Worm (Caenorhabditis elegans) whole organism, late embryonic: ENCODE results near the gene Y59A8B.8.

Source experiments
- ceh-6 ChIP-seq: fragments of 200-800 bp; sonication (Bioruptor generic); optimal IDR thresholded peaks from 2 replicates; lab custom pipeline; 2018; ENCODE audit warnings: mild to moderate bottlenecking, missing genetic modification characterization, missing compliant biosample characterization
- dve-1 ChIP-seq: sonication (generic microtip); optimal IDR thresholded peaks from 2 replicates; lab custom pipeline; 2017; ENCODE audit warnings: antibody characterized with exemption, mild to moderate bottlenecking, missing genetic modification characterization, missing compliant biosample characterization
- gmeb-2 ChIP-seq: sonication (generic microtip); optimal IDR thresholded peaks from 2 replicates; lab custom pipeline; 2016; ENCODE audit warnings: missing genetic modification characterization, inconsistent platforms, missing compliant biosample characterization
- hlh-30 ChIP-seq: sonication (generic microtip); optimal IDR thresholded peaks from 2 replicates; lab custom pipeline; 2017; ENCODE audit warnings: antibody characterized with exemption, missing genetic modification characterization, missing compliant biosample characterization; ENCODE audit not compliant: insufficient read depth
- hlh-8 ChIP-seq: sonication (generic microtip); optimal IDR thresholded peaks from 2 replicates; lab custom pipeline; 2016; ENCODE audit warnings: missing genotype, missing genetic modification characterization, missing compliant biosample characterization
- lim-6 ChIP-seq: sonication (generic microtip); optimal IDR thresholded peaks from 2 replicates; lab custom pipeline; 2016; ENCODE audit warnings: missing genetic modification characterization, missing compliant biosample characterization
- nhr-11 ChIP-seq: fragments of 150-350 bp; optimal IDR thresholded peaks from 2 replicates; lab custom pipeline; 2014; ENCODE audit warnings: missing biosample characterization, missing genetic modification characterization
- pha-4 ChIP-seq: fragments of 150-350 bp; optimal IDR thresholded peaks from 2 replicates; lab custom pipeline; 2018; ENCODE audit warnings: missing biosample characterization, missing genetic modification reagents, missing genetic modification characterization
- pros-1 ChIP-seq: fragments of 150-350 bp; optimal IDR thresholded peaks from 2 replicates; lab custom pipeline; 2014; ENCODE audit warnings: missing biosample characterization, missing genetic modification reagents, missing genetic modification characterization

DNA sequence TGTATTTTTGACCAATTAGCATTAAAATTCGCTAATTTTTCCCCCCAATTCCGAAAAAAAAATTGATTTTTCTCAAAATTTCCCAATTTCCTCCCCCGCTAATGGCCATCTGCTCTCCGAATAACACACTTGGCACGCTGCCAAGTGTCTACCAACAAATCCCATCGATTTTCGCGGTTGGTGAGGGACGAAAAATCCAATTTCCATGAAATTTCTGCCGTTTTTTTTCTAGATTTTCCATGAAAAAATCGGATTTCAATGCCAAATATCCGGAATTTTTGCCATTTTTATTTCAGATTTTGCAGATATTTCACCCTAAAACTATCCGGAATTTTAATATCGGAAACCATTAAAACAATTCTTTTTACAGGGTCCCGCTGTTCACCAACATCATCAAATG is 43.3 kb upstream of the Y59A8B.8 start:
- TF ChIP-seq pha-4 (tag; lab: Kevin White, UChicago) (no peak), gmeb-2 (tag; lab: Kevin White, UChicago) (no peak), ceh-6 (GFP tag; lab: Kevin White, UChicago) (no peak), pros-1 (no peak), nhr-11 (tag; lab: Kevin White, UChicago) (no peak), hlh-8 (tag; lab: Kevin White, UChicago) (no peak), lim-6 (no peak), hlh-30 (tag; lab: Kevin White, UChicago) (no peak), dve-1 (tag; lab: Kevin White, UChicago) (no peak)
